Worm (Caenorhabditis elegans) whole organism, L2 larva: ENCODE results near the gene C44B12.6.

ENCODE experiments used
- aly-2 ChIP-seq: fragments of 150-350 bp; optimal IDR thresholded peaks from 2 replicates; lab custom pipeline; 2014; ENCODE audit warnings: missing biosample characterization, missing genetic modification characterization
- ama-1 ChIP-seq: fragments of 150-350 bp; optimal IDR thresholded peaks from 2 replicates; lab custom pipeline; 2018; ENCODE audit warnings: inconsistent platforms
- blmp-1 ChIP-seq: sonication (generic microtip); optimal IDR thresholded peaks from 2 replicates; lab custom pipeline; 2017; ENCODE audit warnings: missing genetic modification characterization, mild to moderate bottlenecking, missing compliant biosample characterization, antibody characterized with exemption, moderate library complexity; ENCODE audit not compliant: insufficient read depth
- egl-27 ChIP-seq: sonication (generic microtip); optimal IDR thresholded peaks from 3 replicates; lab custom pipeline; 2017; ENCODE audit warnings: missing biosample characterization, missing genetic modification reagents, missing genetic modification characterization
- fos-1 ChIP-seq: fragments of 150-350 bp; optimal IDR thresholded peaks from 2 replicates; lab custom pipeline; 2014; ENCODE audit warnings: missing biosample characterization, missing genetic modification characterization
- lsy-2 ChIP-seq, 2 experiments: fragments of 150-350 bp in 1 of 2; sonication (generic microtip) in 1 of 2; optimal IDR thresholded peaks; 2 replicates each; lab custom pipeline; 2014 to 2017; ENCODE audit warnings: missing biosample characterization in 2 of 2, missing genetic modification characterization in 2 of 2
- nhr-237 ChIP-seq: fragments of 150-350 bp; optimal IDR thresholded peaks from 2 replicates; lab custom pipeline; 2014; ENCODE audit warnings: missing biosample characterization, missing genetic modification characterization
- snpc-4 ChIP-seq: fragments of 150-350 bp; optimal IDR thresholded peaks from 2 replicates; lab custom pipeline; 2014; ENCODE audit warnings: missing biosample characterization, missing genetic modification characterization
- ztf-4 ChIP-seq: fragments of 150-350 bp; optimal IDR thresholded peaks from 2 replicates; lab custom pipeline; 2014; ENCODE audit warnings: missing biosample characterization, missing genetic modification characterization

ce11 chrIV:1167352-1167751 lies 30.8 kb upstream of the C44B12.6 start:
- TF ChIP-seq snpc-4 (tag; lab: Kevin White, UChicago) (no peak), egl-27 (tag; lab: Kevin White, UChicago) (no peak), aly-2 (tag; lab: Kevin White, UChicago) (no peak), blmp-1 (no peak), ama-1 (no peak), ztf-4 (tag; lab: Kevin White, UChicago) (no peak), fos-1 (tag; lab: Kevin White, UChicago) (no peak), nhr-237 (tag; lab: Kevin White, UChicago) (no peak), lsy-2 (tag; optimal IDR thresholded peaks at IDR 0.05; lab: Kevin White, UChicago) (no peak)
